Fruit fly (Drosophila melanogaster): ENCODE results near the gene CG8329.

The CG8329 gene

dm6 chr3L:9671372-9671771 lies 33.5 kb downstream of the CG8329 start:
- TF ChIP-seq Crg-1 (GFP tag; optimal IDR thresholded peaks at IDR 0.05) (no peak), CG33017 (tag; optimal IDR thresholded peaks at IDR 0.05) (no peak), cic (GFP tag; optimal IDR thresholded peaks at IDR 0.05) (peak; percentile 60), CG1620 (GFP tag; optimal IDR thresholded peaks at IDR 0.05) (no peak), tj (GFP tag; optimal IDR thresholded peaks at IDR 0.05) (no peak), CG12768 (GFP tag; optimal IDR thresholded peaks at IDR 0.05) (no peak), Clk (GFP tag; optimal IDR thresholded peaks at IDR 0.05) (no peak), CG7045 (GFP tag; optimal IDR thresholded peaks at IDR 0.05) (no peak)

- peak; percentile 26 for TF ChIP-seq kay (GFP tag; ENCODE audit: borderline replicate concordance)
- TF ChIP-seq CG7101 (tag; optimal IDR thresholded peaks at IDR 0.05), result no peak
These were observed 36.4 kb downstream of the CG8329 start for dm6 chr3L:9674300-9674699.

dm6 chr3L:9675528-9675963 lies 37.6 kb downstream of the CG8329 start:
- peak; percentile 69 for TF ChIP-seq ovo (GFP tag; optimal IDR thresholded peaks at IDR 0.05)
- peak; percentile 65 for TF ChIP-seq CG11617 (GFP tag; optimal IDR thresholded peaks at IDR 0.05)
- TF ChIP-seq CG1620 (GFP tag; optimal IDR thresholded peaks at IDR 0.05), result peak; percentile 4
- peak; percentile 44 for TF ChIP-seq Mnt (GFP tag; optimal IDR thresholded peaks at IDR 0.05)
- TF ChIP-seq kay (GFP tag; ENCODE audit: borderline replicate concordance), result peak; percentile 98
- peak; percentile 77 for TF ChIP-seq CG33017 (tag; optimal IDR thresholded peaks at IDR 0.05)
- TF ChIP-seq Hr96 (GFP tag; optimal IDR thresholded peaks at IDR 0.05), result peak; percentile 40
- TF ChIP-seq CG5204 (GFP tag; optimal IDR thresholded peaks at IDR 0.05), result no peak
- no peak for TF ChIP-seq cnc (optimal IDR thresholded peaks at IDR 0.05)
- TF ChIP-seq CG12768 (GFP tag; optimal IDR thresholded peaks at IDR 0.05), result peak; percentile 91
- peak; percentile 44 for TF ChIP-seq tj (GFP tag; optimal IDR thresholded peaks at IDR 0.05)
- TF ChIP-seq bab1 (GFP tag; optimal IDR thresholded peaks at IDR 0.05), result no peak
- TF ChIP-seq CG7045 (GFP tag; optimal IDR thresholded peaks at IDR 0.05), result peak; percentile 46
- peak; percentile 80 for TF ChIP-seq cic (GFP tag; optimal IDR thresholded peaks at IDR 0.05)
- peak; percentile 19 for TF ChIP-seq CG7101 (tag; optimal IDR thresholded peaks at IDR 0.05)

- TF ChIP-seq pad (GFP tag; optimal IDR thresholded peaks at IDR 0.05), result no peak
- TF ChIP-seq Crg-1 (GFP tag; optimal IDR thresholded peaks at IDR 0.05), result no peak
- no peak for TF ChIP-seq CG7101 (tag; optimal IDR thresholded peaks at IDR 0.05)
- no peak for TF ChIP-seq Hr96 (GFP tag; optimal IDR thresholded peaks at IDR 0.05)
- no peak for TF ChIP-seq cic (GFP tag; optimal IDR thresholded peaks at IDR 0.05)
- TF ChIP-seq toe (GFP tag; optimal IDR thresholded peaks at IDR 0.05), result no peak
- no peak for TF ChIP-seq bab1 (GFP tag; optimal IDR thresholded peaks at IDR 0.05)
- TF ChIP-seq CG14711 (tag; optimal IDR thresholded peaks at IDR 0.05), result no peak
- no peak for TF ChIP-seq CG12768 (GFP tag; optimal IDR thresholded peaks at IDR 0.05)
- TF ChIP-seq tj (GFP tag; optimal IDR thresholded peaks at IDR 0.05), result no peak
- no peak for TF ChIP-seq Clk (GFP tag; optimal IDR thresholded peaks at IDR 0.05)
- TF ChIP-seq CG7045 (GFP tag; optimal IDR thresholded peaks at IDR 0.05), result no peak
- no peak for TF ChIP-seq CG11617 (GFP tag; optimal IDR thresholded peaks at IDR 0.05)
- no peak for TF ChIP-seq CG33017 (tag; optimal IDR thresholded peaks at IDR 0.05)
- no peak for TF ChIP-seq CG5204 (GFP tag; optimal IDR thresholded peaks at IDR 0.05)
- no peak for TF ChIP-seq cnc (optimal IDR thresholded peaks at IDR 0.05)
- TF ChIP-seq CG1620 (GFP tag; optimal IDR thresholded peaks at IDR 0.05), result no peak
- no peak for TF ChIP-seq kay (GFP tag; ENCODE audit: borderline replicate concordance)
- TF ChIP-seq ovo (GFP tag; optimal IDR thresholded peaks at IDR 0.05), result no peak
- no peak for TF ChIP-seq Mnt (GFP tag; optimal IDR thresholded peaks at IDR 0.05)
These were observed 39.3 kb downstream of the CG8329 start for dm6 chr3L:9677260-9677659.

dm6 chr3L:9678007-9678497 lies 40.1 kb downstream of the CG8329 start:
- peak; percentile 3 for TF ChIP-seq pad (GFP tag; optimal IDR thresholded peaks at IDR 0.05)
- no peak for TF ChIP-seq tj (GFP tag; optimal IDR thresholded peaks at IDR 0.05)
- no peak for TF ChIP-seq CG12768 (GFP tag; optimal IDR thresholded peaks at IDR 0.05)
- TF ChIP-seq ovo (GFP tag; optimal IDR thresholded peaks at IDR 0.05), result no peak
- TF ChIP-seq CG14711 (tag; optimal IDR thresholded peaks at IDR 0.05), result no peak
- no peak for TF ChIP-seq CG1620 (GFP tag; optimal IDR thresholded peaks at IDR 0.05)
- no peak for TF ChIP-seq CG5204 (GFP tag; optimal IDR thresholded peaks at IDR 0.05)
- peak; percentile 89 for TF ChIP-seq kay (GFP tag; ENCODE audit: borderline replicate concordance)
- TF ChIP-seq toe (GFP tag; optimal IDR thresholded peaks at IDR 0.05), result no peak
- no peak for TF ChIP-seq CG7045 (GFP tag; optimal IDR thresholded peaks at IDR 0.05)
- peak; percentile 14 for TF ChIP-seq cic (GFP tag; optimal IDR thresholded peaks at IDR 0.05)
- no peak for TF ChIP-seq Clk (GFP tag; optimal IDR thresholded peaks at IDR 0.05)
- no peak for TF ChIP-seq bab1 (GFP tag; optimal IDR thresholded peaks at IDR 0.05)
- TF ChIP-seq Mnt (GFP tag; optimal IDR thresholded peaks at IDR 0.05), result no peak

- TF ChIP-seq tj (GFP tag; optimal IDR thresholded peaks at IDR 0.05), result peak; percentile 60
- no peak for TF ChIP-seq cnc (optimal IDR thresholded peaks at IDR 0.05)
- no peak for TF ChIP-seq Hr96 (GFP tag; optimal IDR thresholded peaks at IDR 0.05)
- TF ChIP-seq kay (GFP tag; ENCODE audit: borderline replicate concordance), result no peak
- peak; percentile 32 for TF ChIP-seq cic (GFP tag; optimal IDR thresholded peaks at IDR 0.05)
- no peak for TF ChIP-seq Crg-1 (GFP tag; optimal IDR thresholded peaks at IDR 0.05)
- no peak for TF ChIP-seq CG7101 (tag; optimal IDR thresholded peaks at IDR 0.05)
- no peak for TF ChIP-seq CG11617 (GFP tag; optimal IDR thresholded peaks at IDR 0.05)
- no peak for TF ChIP-seq CG7045 (GFP tag; optimal IDR thresholded peaks at IDR 0.05)
- no peak for TF ChIP-seq pad (GFP tag; optimal IDR thresholded peaks at IDR 0.05)
- no peak for TF ChIP-seq CG5204 (GFP tag; optimal IDR thresholded peaks at IDR 0.05)
- TF ChIP-seq CG1620 (GFP tag; optimal IDR thresholded peaks at IDR 0.05), result no peak
- TF ChIP-seq Mnt (GFP tag; optimal IDR thresholded peaks at IDR 0.05), result no peak
- peak; percentile 27 for TF ChIP-seq bab1 (GFP tag; optimal IDR thresholded peaks at IDR 0.05)
These were observed 41.1 kb downstream of the CG8329 start, which contains the start of the genes fry and CG16717 for dm6 chr3L:9678994-9679393. fry (minus strand) TSS chr3L:9679103. CG16717 (plus strand) TSS chr3L:9679201.

All from whole organism, adult.